Worm (Caenorhabditis elegans): ENCODE results near the gene Y19D2B.2.

ce11 chrII:10970625-10971024, 46.6 kb downstream of the Y19D2B.2 start:
- TF ChIP-seq sox-4 (tag; optimal IDR thresholded peaks at IDR 0.05) (no peak), nhr-85 (tag) (no peak), fos-1 (tag; optimal IDR thresholded peaks at IDR 0.05) (no peak), nhr-28 (tag; optimal IDR thresholded peaks at IDR 0.05) (no peak), nhr-12 (tag; optimal IDR thresholded peaks at IDR 0.05) (no peak), ceh-82 (tag; optimal IDR thresholded peaks at IDR 0.05) (no peak), aly-2 (tag; optimal IDR thresholded peaks at IDR 0.05) (no peak), ceh-90 (tag; optimal IDR thresholded peaks at IDR 0.05) (no peak), elt-3 (tag; optimal IDR thresholded peaks at IDR 0.05) (no peak), nhr-76 (tag; optimal IDR thresholded peaks at IDR 0.05) (no peak), snpc-4 (tag; optimal IDR thresholded peaks at IDR 0.05) (no peak), hlh-17 (GFP tag; optimal IDR thresholded peaks at IDR 0.05; ENCODE audit: borderline replicate concordance) (no peak), lsy-2 (tag; optimal IDR thresholded peaks at IDR 0.05) (no peak)
